Worm (Caenorhabditis elegans) whole organism, L1 larva: ENCODE results near the gene Y37D8A.8.
A peak's percentile ranks its signal among the peaks of the same experiment; 100 is the strongest.

ENCODE experiments used
- C16A3.4 ChIP-seq: fragments of 150-350 bp; optimal IDR thresholded peaks from 2 replicates; lab custom pipeline; 2014; ENCODE audit warnings: missing biosample characterization, missing genetic modification characterization
- Y116A8C.19 ChIP-seq: sonication (generic microtip); optimal IDR thresholded peaks from 2 replicates; lab custom pipeline; 2016; ENCODE audit warnings: missing compliant biosample characterization, missing genetic modification characterization, borderline replicate concordance
- alr-1 ChIP-seq: fragments of 200-800 bp; sonication (Bioruptor generic); optimal IDR thresholded peaks from 2 replicates; lab custom pipeline; 2018; ENCODE audit warnings: borderline replicate concordance, mild to moderate bottlenecking, missing genetic modification characterization, missing compliant biosample characterization
- aly-2 ChIP-seq: fragments of 150-350 bp; optimal IDR thresholded peaks from 2 replicates; lab custom pipeline; 2014; ENCODE audit warnings: missing biosample characterization, missing genetic modification characterization
- blmp-1 ChIP-seq: fragments of 150-350 bp; optimal IDR thresholded peaks from 2 replicates; lab custom pipeline; 2014; ENCODE audit warnings: missing biosample characterization, missing genetic modification characterization
- ceh-90 ChIP-seq: sonication (generic microtip); optimal IDR thresholded peaks from 2 replicates; lab custom pipeline; 2016; ENCODE audit warnings: missing genetic modification characterization, missing compliant biosample characterization
- dpl-1 ChIP-seq, 3 experiments: fragments of 150-350 bp in 2 of 3; sonication (generic microtip) in 1 of 3; optimal IDR thresholded peaks; 2 replicates each; lab custom pipeline; 2014 to 2017; ENCODE audit warnings: missing biosample characterization in 3 of 3, missing genetic modification characterization in 3 of 3, missing genetic modification reagents in 3 of 3
- efl-1 ChIP-seq, 4 experiments: fragments of 150-350 bp; optimal IDR thresholded peaks in 3 of 4; peaks in 1 of 4; 1 replicate in 1 of 4; 2 replicates in 3 of 4; lab custom pipeline; 2014; ENCODE audit warnings: missing biosample characterization in 2 of 4, missing genetic modification characterization in 2 of 4, missing genetic modification reagents in 2 of 4
- egl-27 ChIP-seq, 2 experiments: fragments of 150-350 bp in 1 of 2; sonication (generic microtip); optimal IDR thresholded peaks; 3 replicates each; lab custom pipeline; 2017 to 2018; ENCODE audit warnings: missing biosample characterization in 2 of 2, missing genetic modification characterization in 2 of 2, missing genetic modification reagents in 2 of 2
- elt-2 ChIP-seq: sonication (generic microtip); optimal IDR thresholded peaks from 2 replicates; lab custom pipeline; 2016; ENCODE audit warnings: missing genetic modification characterization, mild to moderate bottlenecking, inconsistent platforms, missing compliant biosample characterization, missing genetic modification reagents
- elt-3 ChIP-seq, 6 experiments: fragments of 150-350 bp in 1 of 6; sonication (generic microtip); optimal IDR thresholded peaks; 2 replicates each; lab custom pipeline; 2017 to 2018; ENCODE audit warnings: missing biosample characterization in 6 of 6, missing genetic modification characterization in 6 of 6, inconsistent platforms in 1 of 6
- fkh-10 ChIP-seq: sonication (generic microtip); optimal IDR thresholded peaks from 2 replicates; lab custom pipeline; 2017; ENCODE audit warnings: missing biosample characterization, missing genetic modification reagents, missing genetic modification characterization
- fkh-8 ChIP-seq: sonication (generic microtip); optimal IDR thresholded peaks from 2 replicates; lab custom pipeline; 2016; ENCODE audit warnings: mild to moderate bottlenecking, missing genetic modification characterization, missing compliant biosample characterization
- hlh-17 ChIP-seq: fragments of 200-800 bp; sonication (Bioruptor generic); optimal IDR thresholded peaks from 2 replicates; lab custom pipeline; 2018; ENCODE audit warnings: missing genetic modification characterization, mild to moderate bottlenecking, missing compliant biosample characterization, moderate library complexity, borderline replicate concordance
- lin-35 ChIP-seq, 2 experiments: fragments of 150-350 bp; optimal IDR thresholded peaks; 2 replicates each; lab custom pipeline; 2014; ENCODE audit warnings: missing biosample characterization in 2 of 2, missing genetic modification characterization in 2 of 2, missing genetic modification reagents in 2 of 2
- lsy-2 ChIP-seq, 2 experiments: fragments of 150-350 bp; optimal IDR thresholded peaks; 2 replicates each; lab custom pipeline; 2014; ENCODE audit warnings: missing biosample characterization in 2 of 2, missing genetic modification characterization in 2 of 2
- nhr-11 ChIP-seq: fragments of 150-350 bp; optimal IDR thresholded peaks from 2 replicates; lab custom pipeline; 2014; ENCODE audit warnings: missing biosample characterization, missing genetic modification characterization
- nhr-19 ChIP-seq: fragments of 200-800 bp; sonication (Bioruptor generic); conservative IDR thresholded peaks from 2 replicates; pipeline ENCODE4 v1.3.6; 2022; ENCODE audit warnings: missing genetic modification characterization, missing compliant biosample characterization
- nhr-20 ChIP-seq: sonication (generic microtip); optimal IDR thresholded peaks from 2 replicates; lab custom pipeline; 2016; ENCODE audit warnings: mild to moderate bottlenecking, missing genetic modification characterization, missing compliant biosample characterization
- nhr-28 ChIP-seq: fragments of 150-350 bp; optimal IDR thresholded peaks from 2 replicates; lab custom pipeline; 2014; ENCODE audit warnings: missing biosample characterization, missing genetic modification characterization
- nhr-71 ChIP-seq: sonication (generic microtip); optimal IDR thresholded peaks from 2 replicates; lab custom pipeline; 2016; ENCODE audit warnings: mild to moderate bottlenecking, missing genetic modification characterization, moderate library complexity, missing compliant biosample characterization
- nhr-90 ChIP-seq: sonication (generic microtip); optimal IDR thresholded peaks from 2 replicates; lab custom pipeline; 2016; ENCODE audit warnings: mild to moderate bottlenecking, missing genetic modification characterization, missing compliant biosample characterization; ENCODE audit not compliant: poor library complexity
- pax-3 ChIP-seq: fragments of 200-800 bp; sonication (Bioruptor generic); optimal IDR thresholded peaks from 2 replicates; lab custom pipeline; 2018; ENCODE audit warnings: mild to moderate bottlenecking, missing genetic modification characterization, moderate library complexity, missing compliant biosample characterization
- rnt-1 ChIP-seq: sonication (generic microtip); optimal IDR thresholded peaks from 2 replicates; lab custom pipeline; 2016; ENCODE audit warnings: mild to moderate bottlenecking, missing genetic modification characterization, moderate library complexity, missing compliant biosample characterization
- swsn-7 ChIP-seq: sonication (generic microtip); optimal IDR thresholded peaks from 2 replicates; lab custom pipeline; 2016; ENCODE audit warnings: missing genetic modification characterization, missing compliant biosample characterization
- unc-130 ChIP-seq: fragments of 150-350 bp; optimal IDR thresholded peaks from 2 replicates; lab custom pipeline; 2017; ENCODE audit warnings: missing biosample characterization, missing genetic modification characterization, inconsistent platforms
- unc-30 ChIP-seq: sonication (generic microtip); optimal IDR thresholded peaks from 2 replicates; lab custom pipeline; 2017; ENCODE audit warnings: missing biosample characterization, missing genetic modification characterization
- unc-62 ChIP-seq: fragments of 150-350 bp; optimal IDR thresholded peaks from 2 replicates; lab custom pipeline; 2014; ENCODE audit warnings: missing biosample characterization, missing genetic modification reagents, missing genetic modification characterization
- unc-86 ChIP-seq: sonication (generic microtip); optimal IDR thresholded peaks from 2 replicates; lab custom pipeline; 2016; ENCODE audit warnings: missing genetic modification characterization, missing compliant biosample characterization
- unc-98 ChIP-seq: fragments of 200-800 bp; sonication (Bioruptor generic); IDR thresholded peaks from 2 replicates; pipeline ENCODE4 v1.3.6; 2022; ENCODE audit warnings: missing genetic modification characterization, missing compliant biosample characterization
- xbp-1 ChIP-seq: sonication (generic microtip); optimal IDR thresholded peaks from 2 replicates; lab custom pipeline; 2016; ENCODE audit warnings: missing genetic modification characterization, missing compliant biosample characterization
- ztf-11 ChIP-seq, 2 experiments: sonication (generic microtip); optimal IDR thresholded peaks; 2 replicates each; lab custom pipeline; 2016 to 2017; ENCODE audit warnings: missing genetic modification characterization in 2 of 2, missing biosample characterization in 1 of 2, missing compliant biosample characterization in 1 of 2

The Y37D8A.8 gene

DNA sequence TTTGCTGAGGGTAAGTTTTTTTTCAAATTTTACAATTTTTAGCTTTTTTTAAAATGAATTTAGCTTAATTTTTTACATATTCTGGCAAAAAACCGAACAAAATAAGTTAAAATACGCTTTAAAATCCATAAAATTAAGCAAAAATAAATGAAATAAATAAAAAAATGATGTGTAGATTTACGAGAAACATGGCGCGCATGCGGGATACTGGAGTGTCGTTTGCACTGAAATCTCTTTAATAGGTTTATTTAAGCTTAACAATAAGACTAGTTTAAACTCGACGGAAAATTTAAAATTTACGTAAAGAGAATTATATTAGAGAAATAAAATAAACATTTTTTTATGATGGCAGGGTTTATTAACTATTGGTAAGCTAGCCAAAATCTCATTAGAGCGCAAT is 43.4 kb upstream of the Y37D8A.8 start:
- TF ChIP-seq dpl-1 (GFP tag; optimal IDR thresholded peaks at IDR 0.05; lab: Kevin White, UChicago), result peak in 1 of 3 experiments; percentile 58
- no peak for TF ChIP-seq rnt-1 (tag; lab: Kevin White, UChicago)
- TF ChIP-seq C16A3.4 (tag; lab: Kevin White, UChicago), result peak; percentile 27
- peak; percentile 19 to 25 for TF ChIP-seq efl-1 (optimal IDR thresholded peaks at IDR 0.05; lab: Kevin White, UChicago)
- TF ChIP-seq efl-1 (GFP tag; optimal IDR thresholded peaks at IDR 0.05 in 1 of 2; lab: Kevin White, UChicago), result peak in 1 of 2 experiments; percentile 18
- TF ChIP-seq xbp-1 (tag; lab: Kevin White, UChicago), result no peak
- peak in 1 of 2 experiments; percentile 17 for TF ChIP-seq lin-35 (GFP tag; optimal IDR thresholded peaks at IDR 0.05; lab: Kevin White, UChicago)
- peak in 1 of 2 experiments; percentile 56 for TF ChIP-seq lsy-2 (tag; optimal IDR thresholded peaks at IDR 0.05; lab: Kevin White, UChicago)
- no peak for TF ChIP-seq unc-98 (GFP tag; lab: Robert Waterston, UW)
- TF ChIP-seq blmp-1 (tag; lab: Kevin White, UChicago), result peak; percentile 10

DNA sequence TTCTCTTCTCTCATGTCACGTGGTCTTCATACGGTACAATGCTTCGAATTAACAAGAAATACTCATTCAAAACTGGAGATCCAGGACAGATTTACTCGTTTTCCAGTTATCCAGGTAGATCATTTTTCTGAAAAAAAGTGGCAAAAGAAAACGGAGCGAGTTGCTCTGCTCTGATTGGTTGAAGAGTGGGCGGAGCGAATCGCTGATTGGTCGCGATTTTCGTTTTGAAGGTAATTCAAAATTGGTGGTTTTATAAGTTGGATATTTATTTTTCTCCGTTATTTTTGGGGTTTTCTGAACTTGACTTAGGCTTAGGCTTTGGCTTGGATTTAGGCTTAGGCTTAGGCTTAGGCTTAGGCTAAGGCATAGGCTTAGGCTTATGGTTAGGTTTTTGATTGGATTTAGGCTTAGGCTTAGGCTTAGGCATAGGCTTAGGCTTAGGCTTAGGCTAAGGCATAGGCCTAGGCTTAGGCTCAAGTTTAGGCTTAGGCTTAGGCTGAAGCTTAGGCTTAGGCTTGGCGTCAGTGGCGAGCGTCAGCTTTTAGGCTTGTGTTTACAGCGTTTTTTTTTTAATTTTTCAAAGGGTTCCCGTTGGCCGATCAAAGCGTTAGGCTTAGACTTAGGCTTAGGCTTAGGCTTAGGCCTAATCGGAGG is 42.0 kb upstream of the Y37D8A.8 start:
- TF ChIP-seq unc-30 (tag; lab: Kevin White, UChicago), result no peak
- TF ChIP-seq unc-130 (tag; lab: Kevin White, UChicago), result no peak
- TF ChIP-seq efl-1 (optimal IDR thresholded peaks at IDR 0.05; lab: Kevin White, UChicago), result no peak
- TF ChIP-seq efl-1 (GFP tag; optimal IDR thresholded peaks at IDR 0.05 in 1 of 2; lab: Kevin White, UChicago), result peak in 1 of 2 experiments; percentile 47

DNA sequence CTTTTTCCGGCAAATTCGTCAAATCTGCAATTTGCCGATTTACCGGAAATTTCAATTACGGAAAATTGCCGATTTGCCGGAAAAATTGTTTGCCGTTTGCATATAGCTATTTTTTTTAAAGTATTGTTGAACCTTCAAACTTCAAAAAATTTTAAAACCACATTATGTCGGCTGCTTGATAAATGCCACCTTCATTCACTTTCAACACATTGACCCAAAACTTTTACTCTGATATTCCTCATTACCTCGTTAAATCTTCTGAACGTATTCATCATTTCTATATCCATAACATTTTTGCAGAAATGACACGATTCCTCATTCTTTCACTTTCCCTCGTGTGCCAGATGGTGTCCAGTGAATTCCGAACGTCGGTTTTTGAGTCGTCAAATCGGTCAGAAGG is 35.7 kb upstream of the Y37D8A.8 start, which contains the start of gene Y37D8A.3:
Gene Y37D8A.3 (plus strand): TSS at position 301 of the 400 bp plus-strand sequence.
- no peak for TF ChIP-seq ztf-11 (tag; optimal IDR thresholded peaks at IDR 0.05; lab: Kevin White, UChicago)
- no peak for TF ChIP-seq efl-1 (optimal IDR thresholded peaks at IDR 0.05; lab: Kevin White, UChicago)
- TF ChIP-seq efl-1 (GFP tag; optimal IDR thresholded peaks at IDR 0.05 in 1 of 2; lab: Kevin White, UChicago), result no peak
- TF ChIP-seq ceh-90 (tag; lab: Kevin White, UChicago), result no peak
- no peak for TF ChIP-seq pax-3 (tag; lab: Kevin White, UChicago)
- TF ChIP-seq swsn-7 (tag; lab: Kevin White, UChicago), result no peak
- TF ChIP-seq nhr-11 (tag; lab: Kevin White, UChicago), result no peak
- TF ChIP-seq nhr-71 (tag; lab: Kevin White, UChicago), result no peak
- TF ChIP-seq alr-1 (tag; lab: Kevin White, UChicago), result no peak
- TF ChIP-seq elt-2 (tag; lab: Kevin White, UChicago), result no peak
- TF ChIP-seq fkh-10 (GFP tag; lab: Kevin White, UChicago), result no peak
- no peak for TF ChIP-seq unc-86 (tag; lab: Kevin White, UChicago)
- TF ChIP-seq nhr-19 (GFP tag; lab: Robert Waterston, UW), result no peak

DNA sequence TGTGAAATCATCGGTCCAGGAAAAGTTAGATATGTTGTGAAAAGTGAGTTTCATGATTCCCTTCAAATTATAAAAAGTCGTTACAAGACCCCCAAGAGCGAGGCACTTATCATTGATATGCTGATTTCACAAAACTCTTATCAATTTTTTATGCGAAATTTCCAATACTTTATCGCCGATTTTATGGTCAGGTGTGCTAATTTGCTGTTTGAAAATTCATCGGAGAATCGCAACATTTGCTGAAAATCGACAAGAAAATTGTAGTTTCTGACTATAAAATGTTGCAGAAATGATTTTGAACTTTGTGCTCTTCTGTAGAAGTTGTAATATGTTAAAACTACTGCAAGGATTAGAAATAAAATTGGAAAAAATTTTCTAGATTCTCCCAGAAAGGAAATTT is 33.1 kb upstream of the Y37D8A.8 start:
- TF ChIP-seq unc-62, result no peak
- peak; percentile 43 for TF ChIP-seq elt-2 (tag; lab: Kevin White, UChicago)
- TF ChIP-seq fkh-8 (tag; lab: Kevin White, UChicago), result no peak
- TF ChIP-seq nhr-90, result no peak
- no peak for TF ChIP-seq Y116A8C.19 (tag; lab: Kevin White, UChicago)
- no peak for TF ChIP-seq nhr-28 (tag; lab: Kevin White, UChicago)
- no peak for TF ChIP-seq egl-27 (tag; optimal IDR thresholded peaks at IDR 0.05; lab: Kevin White, UChicago)
- no peak for TF ChIP-seq nhr-19 (GFP tag; lab: Robert Waterston, UW)
- TF ChIP-seq, all 84 proteins: peak for 1

DNA sequence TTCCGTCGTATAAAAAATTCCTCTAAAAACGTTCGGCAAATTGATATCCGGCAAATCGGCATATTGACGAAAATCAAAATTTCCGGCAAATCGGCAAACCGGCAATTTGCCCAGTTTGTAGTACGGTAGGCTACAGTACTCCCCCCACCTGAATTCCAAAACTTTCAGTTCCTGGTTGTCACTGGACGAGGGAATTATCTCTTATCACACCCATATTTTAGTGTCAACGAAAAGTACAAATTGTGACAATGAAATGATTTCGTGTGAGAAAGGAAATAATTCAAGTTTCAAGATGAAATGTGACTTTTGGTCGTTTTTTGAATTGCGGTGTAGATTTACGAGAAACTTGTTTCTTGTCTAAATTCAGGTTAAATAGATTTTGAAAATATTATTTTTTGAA is 31.7 kb upstream of the Y37D8A.8 start:
- TF ChIP-seq hlh-17 (GFP tag; lab: Kevin White, UChicago), result no peak
- TF ChIP-seq nhr-20 (tag; lab: Kevin White, UChicago), result peak; percentile 8
- TF ChIP-seq aly-2 (tag; lab: Kevin White, UChicago), result no peak
- peak in 1 of 6 experiments; percentile 21 for TF ChIP-seq elt-3 (tag; optimal IDR thresholded peaks at IDR 0.05; lab: Kevin White, UChicago)
- TF ChIP-seq elt-2 (tag; lab: Kevin White, UChicago), result peak; percentile 37
- TF ChIP-seq nhr-90, result no peak
- 0 out of 2 replicates have a peak, but pooled peaks have one; percentile 9 for TF ChIP-seq nhr-19 (GFP tag; lab: Robert Waterston, UW)
- TF ChIP-seq, all 84 proteins: peak for 4
